Fruit fly (Drosophila melanogaster) whole organism, embryonic: ENCODE measurements around the gene egh.

Source experiments
- Asciz ChIP-seq: fragments of 200-800 bp; sonication (Bioruptor generic); optimal IDR thresholded peaks from 2 replicates; lab custom pipeline; 2017; ENCODE audit warnings: missing biosample characterization, mild to moderate bottlenecking, missing genetic modification characterization, missing genetic modification reagents
- Atf3 ChIP-seq: fragments of 200-800 bp; sonication (Bioruptor generic); optimal IDR thresholded peaks from 3 replicates; lab custom pipeline; 2016; ENCODE audit warnings: missing biosample characterization, missing genetic modification characterization
- Atf6 ChIP-seq: fragments of 200-800 bp; sonication (Bioruptor generic); IDR thresholded peaks from 2 replicates; pipeline ENCODE4 v1.3.6; 2022; ENCODE audit warnings: missing biosample characterization, missing genetic modification characterization
- CG10431 ChIP-seq: fragments of 200-800 bp; sonication (Bioruptor generic); optimal IDR thresholded peaks from 3 replicates; lab custom pipeline; 2018; ENCODE audit warnings: missing biosample characterization, mild to moderate bottlenecking, missing genetic modification characterization
- CG11085 ChIP-seq: fragments of 200-800 bp; sonication (Bioruptor generic); IDR thresholded peaks from 2 replicates; pipeline ENCODE4 v1.3.6; 2022; ENCODE audit warnings: missing biosample characterization, missing genetic modification characterization
- CG11504 ChIP-seq: fragments of 200-800 bp; sonication (Bioruptor generic); optimal IDR thresholded peaks from 3 replicates; lab custom pipeline; 2019; ENCODE audit warnings: missing biosample characterization, mild to moderate bottlenecking, missing genetic modification characterization, moderate library complexity
- CG12744 ChIP-seq: fragments of 200-800 bp; sonication (Bioruptor generic); optimal IDR thresholded peaks from 2 replicates; lab custom pipeline; 2016; ENCODE audit warnings: missing biosample characterization, missing genetic modification characterization
- CG13624 ChIP-seq: fragments of 200-800 bp; sonication (Bioruptor generic); optimal IDR thresholded peaks from 2 replicates; lab custom pipeline; 2016; ENCODE audit warnings: missing biosample characterization, missing genetic modification characterization
- CG14014 ChIP-seq: fragments of 200-800 bp; sonication (Bioruptor generic); IDR thresholded peaks from 2 replicates; pipeline ENCODE4 v1.3.6; 2022; ENCODE audit warnings: missing biosample characterization, missing genetic modification characterization
- CG14710 ChIP-seq: fragments of 200-800 bp; sonication (Bioruptor generic); optimal IDR thresholded peaks from 3 replicates; lab custom pipeline; 2019; ENCODE audit warnings: missing biosample characterization, mild to moderate bottlenecking, missing genetic modification characterization, moderate library complexity
- CG15601 ChIP-seq: fragments of 200-800 bp; sonication (Bioruptor generic); optimal IDR thresholded peaks from 3 replicates; lab custom pipeline; 2019; ENCODE audit warnings: missing biosample characterization, mild to moderate bottlenecking, missing genetic modification characterization, moderate library complexity
- CG17612 ChIP-seq: fragments of 200-800 bp; sonication (Bioruptor generic); IDR thresholded peaks from 2 replicates; pipeline ENCODE4 v1.3.6; 2022; ENCODE audit warnings: missing biosample characterization, missing genetic modification characterization
- CG2712 ChIP-seq: fragments of 200-800 bp; optimal IDR thresholded peaks from 3 replicates; lab custom pipeline; 2019; ENCODE audit warnings: missing biosample characterization, mild to moderate bottlenecking, missing genetic modification characterization, moderate library complexity
- CG34376 ChIP-seq: fragments of 200-800 bp; sonication (Bioruptor generic); optimal IDR thresholded peaks from 2 replicates; lab custom pipeline; 2018; ENCODE audit warnings: missing biosample characterization, mild to moderate bottlenecking, missing genetic modification characterization
- CG4617 ChIP-seq: fragments of 200-800 bp; sonication (Bioruptor generic); optimal IDR thresholded peaks from 3 replicates; lab custom pipeline; 2016; ENCODE audit warnings: missing biosample characterization, missing genetic modification characterization, borderline replicate concordance
- CG6272 ChIP-seq: fragments of 200-800 bp; sonication (Bioruptor generic); IDR thresholded peaks from 2 replicates; pipeline ENCODE4 v1.3.6; 2022; ENCODE audit warnings: missing biosample characterization, missing genetic modification characterization
- CG6683 ChIP-seq: fragments of 200-800 bp; sonication (Bioruptor generic); optimal IDR thresholded peaks from 2 replicates; lab custom pipeline; 2017; ENCODE audit warnings: missing biosample characterization, mild to moderate bottlenecking, missing genetic modification characterization, missing genetic modification reagents
- CG7372 ChIP-seq: fragments of 200-800 bp; sonication (Bioruptor generic); IDR thresholded peaks from 2 replicates; pipeline ENCODE4 v1.3.6; 2022; ENCODE audit warnings: missing biosample characterization, missing genetic modification characterization
- CG7987 ChIP-seq: fragments of 200-800 bp; sonication (Bioruptor generic); optimal IDR thresholded peaks from 2 replicates; lab custom pipeline; 2018; ENCODE audit warnings: missing biosample characterization, mild to moderate bottlenecking, missing genetic modification characterization, moderate library complexity
- CG9727 ChIP-seq: fragments of 200-800 bp; sonication (Bioruptor generic); optimal IDR thresholded peaks from 3 replicates; lab custom pipeline; 2017; ENCODE audit warnings: missing biosample characterization, mild to moderate bottlenecking, missing genetic modification characterization
- CG9797 ChIP-seq: fragments of 200-800 bp; sonication (Bioruptor generic); optimal IDR thresholded peaks from 3 replicates; lab custom pipeline; 2018; ENCODE audit warnings: missing biosample characterization, mild to moderate bottlenecking, missing genetic modification characterization
- CG9817 ChIP-seq: fragments of 200-800 bp; sonication (Bioruptor generic); optimal IDR thresholded peaks from 2 replicates; lab custom pipeline; 2018; ENCODE audit warnings: missing biosample characterization, mild to moderate bottlenecking, missing genetic modification characterization, moderate library complexity
- Dll ChIP-seq: fragments of 200-800 bp; sonication (Bioruptor generic); IDR thresholded peaks from 4 replicates; pipeline ENCODE4 v1.3.6; 2022; ENCODE audit warnings: missing biosample characterization, missing genetic modification characterization; ENCODE audit not compliant: partially characterized antibody
- Drgx ChIP-seq: fragments of 200-800 bp; sonication (Bioruptor generic); IDR thresholded peaks from 2 replicates; pipeline ENCODE4 v1.3.6; 2022; ENCODE audit warnings: missing biosample characterization, missing genetic modification characterization
- Fer1 ChIP-seq: fragments of 200-800 bp; sonication (Bioruptor generic); optimal IDR thresholded peaks from 2 replicates; lab custom pipeline; 2017; ENCODE audit warnings: missing biosample characterization, mild to moderate bottlenecking, missing genetic modification characterization
- Fer2 ChIP-seq: fragments of 200-800 bp; sonication (Bioruptor generic); optimal IDR thresholded peaks from 2 replicates; lab custom pipeline; 2018; ENCODE audit warnings: missing biosample characterization, mild to moderate bottlenecking, missing genetic modification characterization, moderate library complexity
- HLH54F ChIP-seq: fragments of 200-800 bp; sonication (Bioruptor generic); optimal IDR thresholded peaks from 3 replicates; lab custom pipeline; 2016; ENCODE audit warnings: missing biosample characterization, missing genetic modification characterization
- HmgZ ChIP-seq: fragments of 200-800 bp; sonication (Bioruptor generic); optimal IDR thresholded peaks from 2 replicates; lab custom pipeline; 2018; ENCODE audit warnings: missing biosample characterization, mild to moderate bottlenecking, missing genetic modification characterization
- Lpt ChIP-seq: fragments of >200 bp; optimal IDR thresholded peaks from 2 replicates; lab custom pipeline; 2018; ENCODE audit warnings: missing biosample characterization, missing genetic modification characterization
- PHDP ChIP-seq: fragments of 200-800 bp; sonication (Bioruptor generic); optimal IDR thresholded peaks from 3 replicates; lab custom pipeline; 2018; ENCODE audit warnings: missing biosample characterization, mild to moderate bottlenecking, missing genetic modification characterization, moderate library complexity
- Scr ChIP-seq: fragments of 200-800 bp; sonication (Bioruptor generic); IDR thresholded peaks from 2 replicates; pipeline ENCODE4 v1.3.6; 2022; ENCODE audit warnings: missing biosample characterization, missing genetic modification characterization; ENCODE audit not compliant: partially characterized antibody
- Stat92E ChIP-seq, 3 experiments: fragments of >200 bp in 2 of 3; fragments of 200-800 bp in 1 of 3; sonication (Bioruptor generic) in 1 of 3; optimal IDR thresholded peaks; 2 replicates each; lab custom pipeline; 2017 to 2019; ENCODE audit warnings: missing biosample characterization in 3 of 3, missing genetic modification characterization in 3 of 3, mild to moderate bottlenecking in 1 of 3, moderate library complexity in 1 of 3
- TFAM ChIP-seq: fragments of 200-800 bp; sonication (Bioruptor generic); optimal IDR thresholded peaks from 2 replicates; lab custom pipeline; 2017; ENCODE audit warnings: missing biosample characterization, missing genetic modification characterization, inconsistent platforms
- aop ChIP-seq: fragments of 200-800 bp; sonication (Bioruptor generic); IDR thresholded peaks from 2 replicates; pipeline ENCODE4 v1.3.6; 2022; ENCODE audit warnings: missing biosample characterization, missing genetic modification characterization
- ara ChIP-seq: fragments of 200-800 bp; sonication (Bioruptor generic); IDR thresholded peaks from 2 replicates; pipeline ENCODE4 v1.3.6; 2022; ENCODE audit warnings: missing biosample characterization, missing genetic modification characterization
- bcd ChIP-seq: fragments of 200-800 bp; sonication (Bioruptor generic); optimal IDR thresholded peaks from 2 replicates; lab custom pipeline; 2017; ENCODE audit warnings: missing biosample characterization, mild to moderate bottlenecking, missing genetic modification characterization
- cato ChIP-seq: fragments of 200-800 bp; sonication (Bioruptor generic); optimal IDR thresholded peaks from 2 replicates; lab custom pipeline; 2016; ENCODE audit warnings: missing biosample characterization, missing genetic modification characterization, borderline replicate concordance
- chn ChIP-seq: fragments of 200-800 bp; sonication (Bioruptor generic); optimal IDR thresholded peaks from 2 replicates; lab custom pipeline; 2016; ENCODE audit warnings: missing biosample characterization, missing genetic modification characterization
- crp ChIP-seq, 2 experiments: fragments of 200-800 bp; sonication (Bioruptor generic); optimal IDR thresholded peaks; 2 replicates in 1 of 2; 3 replicates in 1 of 2; lab custom pipeline; 2017; ENCODE audit warnings: missing biosample characterization in 2 of 2, missing genetic modification characterization in 2 of 2, mild to moderate bottlenecking in 1 of 2, moderate library complexity in 1 of 2
- danr ChIP-seq: fragments of 200-800 bp; sonication (Bioruptor generic); IDR thresholded peaks from 2 replicates; pipeline ENCODE4 v1.3.6; 2022; ENCODE audit warnings: missing biosample characterization, missing genetic modification characterization
- fd102C ChIP-seq: fragments of 200-800 bp; sonication (Bioruptor generic); optimal IDR thresholded peaks from 2 replicates; lab custom pipeline; 2018; ENCODE audit warnings: missing biosample characterization, mild to moderate bottlenecking, missing genetic modification characterization, moderate library complexity
- lilli ChIP-seq: fragments of 200-800 bp; sonication (Bioruptor generic); optimal IDR thresholded peaks from 3 replicates; lab custom pipeline; 2016; ENCODE audit warnings: missing biosample characterization, missing genetic modification characterization
- mirr ChIP-seq: fragments of 200-800 bp; sonication (Bioruptor generic); optimal IDR thresholded peaks from 3 replicates; lab custom pipeline; 2018; ENCODE audit warnings: missing biosample characterization, mild to moderate bottlenecking, missing genetic modification characterization
- p53 ChIP-seq: fragments of 200-800 bp; sonication (Bioruptor generic); optimal IDR thresholded peaks from 2 replicates; lab custom pipeline; 2016; ENCODE audit warnings: missing biosample characterization, missing genetic modification characterization
- rib ChIP-seq: fragments of 200-800 bp; sonication (Bioruptor generic); IDR thresholded peaks from 2 replicates; pipeline ENCODE4 v1.3.6; 2022; ENCODE audit warnings: missing biosample characterization, missing genetic modification characterization
- slp2 ChIP-seq: fragments of 200-800 bp; sonication (Bioruptor generic); optimal IDR thresholded peaks from 2 replicates; lab custom pipeline; 2016; ENCODE audit warnings: missing biosample characterization, missing genetic modification characterization
- so ChIP-seq: fragments of 200-800 bp; sonication (Bioruptor generic); IDR thresholded peaks from 3 replicates; pipeline ENCODE4 v1.3.6; 2022; ENCODE audit warnings: missing biosample characterization, missing genetic modification characterization
- ssp ChIP-seq: fragments of 200-800 bp; sonication (Bioruptor generic); IDR thresholded peaks from 2 replicates; pipeline ENCODE4 v1.3.6; 2022; ENCODE audit warnings: missing biosample characterization, missing genetic modification characterization
- ttk ChIP-seq: fragments of 200-800 bp; sonication (Bioruptor generic); IDR thresholded peaks from 2 replicates; pipeline ENCODE4 v2.1.2; 2022; ENCODE audit warnings: missing biosample characterization, missing genetic modification characterization

The egh gene

DNA sequence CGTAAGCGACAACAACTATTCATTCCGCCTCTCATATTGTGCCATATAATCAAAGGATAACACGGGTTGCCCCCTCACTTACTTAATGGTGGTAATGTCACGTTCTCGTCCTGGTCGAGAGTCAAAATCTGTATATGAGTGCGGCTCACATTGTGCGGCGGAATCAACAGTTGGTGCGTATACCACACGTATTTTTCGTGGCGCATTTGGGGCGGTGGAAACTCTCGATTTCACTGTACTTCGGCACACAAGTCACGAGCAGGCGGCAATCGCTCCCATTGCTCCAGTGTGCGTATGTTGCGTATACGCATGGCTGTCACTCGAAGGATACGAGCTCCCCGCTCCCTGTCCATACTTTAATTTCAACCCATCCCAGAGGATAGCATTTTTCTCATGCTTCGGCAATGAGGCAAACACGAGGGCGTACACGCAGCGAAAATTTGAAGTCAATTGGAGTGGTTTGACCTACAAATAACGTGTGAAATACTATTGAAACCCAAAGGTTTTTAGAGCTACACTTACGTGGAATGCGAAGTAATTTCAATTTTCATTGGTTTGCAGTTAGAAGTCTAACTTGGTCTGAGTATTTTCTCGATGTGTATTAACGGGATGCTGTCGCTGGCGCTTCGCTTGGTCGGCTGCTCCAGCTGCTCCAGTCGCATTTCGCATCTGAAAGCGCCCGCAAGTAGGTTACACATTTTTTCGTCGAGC, 6.4 kb upstream of the egh start (continued):
- TF ChIP-seq Drgx (peak; percentile 63), HmgZ (peak; percentile 51), chn (GFP tag; lab: Kevin White, UChicago) (peak; percentile 29), CG14710 (tag; lab: Kevin White, UChicago) (peak; percentile 0), CG6683 (GFP tag; lab: Kevin White, UChicago) (peak; percentile 65), Stat92E (GFP tag; optimal IDR thresholded peaks at IDR 0.05; lab: Kevin White, UChicago) (no peak), CG34376 (GFP tag; lab: Kevin White, UChicago) (no peak), CG7372 (peak; percentile 61; the same call in 1 of the 2 replicates), Scr (GFP tag; lab: Robert Waterston, UW) (no peak), slp2 (GFP tag; lab: Kevin White, UChicago) (peak; percentile 60), CG15601 (tag; lab: Kevin White, UChicago) (no peak), CG7987 (GFP tag; lab: Kevin White, UChicago) (peak; percentile 4), cato (GFP tag; lab: Kevin White, UChicago) (peak; percentile 14), p53 (GFP tag; lab: Kevin White, UChicago) (peak; percentile 45), CG14014 (GFP tag; lab: Robert Waterston, UW) (peak; percentile 90), ssp (peak; percentile 65), aop (no peak), mirr (GFP tag; lab: Kevin White, UChicago) (no peak), Dll (GFP tag; lab: Robert Waterston, UW) (no peak), fd102C (GFP tag; lab: Kevin White, UChicago) (no peak), Atf6 (GFP tag; lab: Robert Waterston, UW) (peak; percentile 85), CG9797 (GFP tag; lab: Kevin White, UChicago) (no peak), CG13624 (peak; percentile 81), danr (no peak), CG11504 (tag; lab: Kevin White, UChicago) (peak; percentile 77), lilli (GFP tag; lab: Kevin White, UChicago) (peak; percentile 86), ttk (GFP tag; lab: Robert Waterston, UW) (peak; percentile 76), crp (GFP tag; optimal IDR thresholded peaks at IDR 0.05; lab: Kevin White, UChicago) (peak in 1 of 2 experiments; percentile 20), so (GFP tag; lab: Robert Waterston, UW) (peak; percentile 81; the same call in 2 of the 3 replicates), CG2712 (tag; lab: Kevin White, UChicago) (peak; percentile 54), CG6272 (GFP tag; lab: Robert Waterston, UW) (peak; percentile 53; the same call in 1 of the 2 replicates), CG9727 (GFP tag; lab: Kevin White, UChicago) (peak; percentile 77), CG17612 (GFP tag; lab: Robert Waterston, UW) (no peak), Fer2 (tag; lab: Kevin White, UChicago) (peak; percentile 55), rib (peak; percentile 43; the same call in 1 of the 2 replicates), ara (GFP tag; lab: Robert Waterston, UW) (0 out of 2 replicates have a peak, but pooled peaks have one; percentile 36), Fer1 (GFP tag; lab: Kevin White, UChicago) (peak; percentile 93), TFAM (GFP tag; lab: Kevin White, UChicago) (no peak), bcd (peak; percentile 74), Atf3 (peak; percentile 42), Lpt (GFP tag; lab: Kevin White, UChicago) (no peak), CG11085 (GFP tag; lab: Robert Waterston, UW) (peak; percentile 79; the same call in 1 of the 2 replicates), CG10431 (no peak), CG4617 (GFP tag; lab: Kevin White, UChicago) (peak; percentile 21), HLH54F (GFP tag; lab: Kevin White, UChicago) (peak; percentile 83), Asciz (GFP tag; lab: Kevin White, UChicago) (peak; percentile 32), CG12744 (peak; percentile 41), CG9817 (peak; percentile 69), PHDP (peak; percentile 70)
